Fruit fly (Drosophila melanogaster): ENCODE results near the gene CG14840.
A peak's percentile ranks its signal among the peaks of the same experiment; 100 is the strongest.

The CG14840 gene

dm6 chr3R:14261113-14261512, at the start of gene CG14840:
CG14840 (minus strand) TSS chr3R:14261213.
- TF ChIP-seq CTCF (optimal IDR thresholded peaks at IDR 0.05) (no peak), CG8478 (optimal IDR thresholded peaks at IDR 0.05) (no peak)

- no peak for TF ChIP-seq CG8478 (optimal IDR thresholded peaks at IDR 0.05)
- TF ChIP-seq CTCF (optimal IDR thresholded peaks at IDR 0.05) = no peak
Measured at dm6 chr3R:14310062-14310461, 49.0 kb upstream of the CG14840 start, which contains the start of gene CG31321. CG31321 (plus strand) TSS chr3R:14310362.

dm6 chr3R:14308801-14309217, 47.8 kb upstream of the CG14840 start, which contains the start of gene Polr2I:
Polr2I (plus strand) TSS chr3R:14309089.
- TF ChIP-seq CTCF (optimal IDR thresholded peaks at IDR 0.05) (no peak), CG8478 (optimal IDR thresholded peaks at IDR 0.05) (no peak)

dm6 chr3R:14307972-14308673, 47.1 kb upstream of the CG14840 start:
- TF ChIP-seq CG8478 (optimal IDR thresholded peaks at IDR 0.05) (no peak), CTCF (optimal IDR thresholded peaks at IDR 0.05) (peak in 1 of 2 experiments; percentile 26)

- TF ChIP-seq CG8478 (optimal IDR thresholded peaks at IDR 0.05) (no peak), CTCF (optimal IDR thresholded peaks at IDR 0.05) (no peak)
Measured at dm6 chr3R:14302128-14302527, 41.1 kb upstream of the CG14840 start, which contains the start of gene IFT54. IFT54 (plus strand) TSS chr3R:14302428.

- TF ChIP-seq CTCF (optimal IDR thresholded peaks at IDR 0.05) (no peak), CG8478 (optimal IDR thresholded peaks at IDR 0.05) (no peak)
Measured at dm6 chr3R:14299891-14300290, 38.9 kb upstream of the CG14840 start.

dm6 chr3R:14298078-14298896, 37.3 kb upstream of the CG14840 start:
- TF ChIP-seq CG8478 (optimal IDR thresholded peaks at IDR 0.05) = no peak
- TF ChIP-seq CTCF (optimal IDR thresholded peaks at IDR 0.05) = no peak

dm6 chr3R:14297489-14297888, 36.5 kb upstream of the CG14840 start:
- TF ChIP-seq CTCF (optimal IDR thresholded peaks at IDR 0.05) (no peak), CG8478 (optimal IDR thresholded peaks at IDR 0.05) (no peak)

dm6 chr3R:14296700-14297099, 35.7 kb upstream of the CG14840 start:
- TF ChIP-seq CTCF (optimal IDR thresholded peaks at IDR 0.05) = no peak
- no peak for TF ChIP-seq CG8478 (optimal IDR thresholded peaks at IDR 0.05)

dm6 chr3R:14296126-14296525, 35.1 kb upstream of the CG14840 start:
- TF ChIP-seq CTCF (optimal IDR thresholded peaks at IDR 0.05) (no peak), CG8478 (optimal IDR thresholded peaks at IDR 0.05) (no peak)

- TF ChIP-seq CTCF (optimal IDR thresholded peaks at IDR 0.05) = no peak
- no peak for TF ChIP-seq CG8478 (optimal IDR thresholded peaks at IDR 0.05)
Measured at dm6 chr3R:14294397-14295018, 33.5 kb upstream of the CG14840 start.

- no peak for TF ChIP-seq CG8478 (optimal IDR thresholded peaks at IDR 0.05)
- TF ChIP-seq CTCF (optimal IDR thresholded peaks at IDR 0.05) = no peak
Measured at dm6 chr3R:14292307-14292711, 31.3 kb upstream of the CG14840 start.

dm6 chr3R:14291431-14291830, 30.4 kb upstream of the CG14840 start:
- no peak for TF ChIP-seq CTCF (optimal IDR thresholded peaks at IDR 0.05)
- no peak for TF ChIP-seq CG8478 (optimal IDR thresholded peaks at IDR 0.05)

- TF ChIP-seq CTCF (optimal IDR thresholded peaks at IDR 0.05) (no peak), CG8478 (optimal IDR thresholded peaks at IDR 0.05) (no peak)
Measured at dm6 chr3R:14289958-14290835, 29.2 kb upstream of the CG14840 start.

Measured in S2 (cell line).